Worm (Caenorhabditis elegans) whole organism, L1 larva: Measurements from ENCODE around the gene F42E8.1.

Source experiments
- C16A3.4 ChIP-seq: fragments of 150-350 bp; optimal IDR thresholded peaks from 2 replicates; lab custom pipeline; 2014; ENCODE audit warnings: missing biosample characterization, missing genetic modification characterization
- C34B4.2 ChIP-seq: sonication (generic microtip); optimal IDR thresholded peaks from 2 replicates; lab custom pipeline; 2017; ENCODE audit warnings: mild to moderate bottlenecking, missing genetic modification characterization, missing compliant biosample characterization
- aha-1 ChIP-seq: fragments of 150-350 bp; optimal IDR thresholded peaks from 2 replicates; lab custom pipeline; 2014; ENCODE audit warnings: missing biosample characterization, missing genetic modification characterization
- ama-1 ChIP-seq: fragments of 150-350 bp; optimal IDR thresholded peaks from 2 replicates; lab custom pipeline; 2014
- blmp-1 ChIP-seq: fragments of 150-350 bp; optimal IDR thresholded peaks from 2 replicates; lab custom pipeline; 2014; ENCODE audit warnings: missing biosample characterization, missing genetic modification characterization
- ceh-8 ChIP-seq: fragments of 200-800 bp; sonication (Bioruptor generic); optimal IDR thresholded peaks from 2 replicates; lab custom pipeline; 2018; ENCODE audit warnings: mild to moderate bottlenecking, missing genetic modification characterization, moderate library complexity, missing compliant biosample characterization
- ces-1 ChIP-seq: fragments of 150-350 bp; optimal IDR thresholded peaks from 2 replicates; lab custom pipeline; 2014; ENCODE audit warnings: missing biosample characterization, missing genetic modification reagents, missing genetic modification characterization
- efl-1 ChIP-seq, 4 experiments: fragments of 150-350 bp; optimal IDR thresholded peaks in 3 of 4; peaks in 1 of 4; 1 replicate in 1 of 4; 2 replicates in 3 of 4; lab custom pipeline; 2014; ENCODE audit warnings: missing biosample characterization in 2 of 4, missing genetic modification characterization in 2 of 4, missing genetic modification reagents in 2 of 4
- elt-2 ChIP-seq: sonication (generic microtip); optimal IDR thresholded peaks from 2 replicates; lab custom pipeline; 2016; ENCODE audit warnings: missing genetic modification characterization, mild to moderate bottlenecking, inconsistent platforms, missing compliant biosample characterization, missing genetic modification reagents
- ets-5 ChIP-seq: fragments of 200-800 bp; sonication (Bioruptor generic); IDR thresholded peaks from 2 replicates; pipeline ENCODE4 v1.3.6; 2022; ENCODE audit warnings: missing genetic modification characterization, missing compliant biosample characterization
- fkh-8 ChIP-seq: sonication (generic microtip); optimal IDR thresholded peaks from 2 replicates; lab custom pipeline; 2016; ENCODE audit warnings: mild to moderate bottlenecking, missing genetic modification characterization, missing compliant biosample characterization
- irx-1 ChIP-seq: sonication (generic microtip); optimal IDR thresholded peaks from 2 replicates; lab custom pipeline; 2016; ENCODE audit warnings: missing genetic modification characterization, missing compliant biosample characterization
- lin-13 ChIP-seq: fragments of 150-350 bp; optimal IDR thresholded peaks from 2 replicates; lab custom pipeline; 2014; ENCODE audit warnings: missing biosample characterization, missing genetic modification reagents, missing genetic modification characterization
- lin-14 ChIP-seq: fragments of 200-800 bp; sonication (Bioruptor generic); optimal IDR thresholded peaks from 2 replicates; lab custom pipeline; 2018; ENCODE audit warnings: mild to moderate bottlenecking, missing genetic modification characterization, moderate library complexity, missing compliant biosample characterization
- lir-3 ChIP-seq: sonication (generic microtip); optimal IDR thresholded peaks from 2 replicates; lab custom pipeline; 2016; ENCODE audit warnings: mild to moderate bottlenecking, missing genetic modification characterization, moderate library complexity, missing compliant biosample characterization; ENCODE audit not compliant: poor library complexity
- lsy-2 ChIP-seq, 2 experiments: fragments of 150-350 bp; optimal IDR thresholded peaks; 2 replicates each; lab custom pipeline; 2014; ENCODE audit warnings: missing biosample characterization in 2 of 2, missing genetic modification characterization in 2 of 2
- mep-1 ChIP-seq: fragments of 150-350 bp; optimal IDR thresholded peaks from 2 replicates; lab custom pipeline; 2014; ENCODE audit warnings: missing biosample characterization, missing genetic modification characterization
- nhr-19 ChIP-seq: fragments of 200-800 bp; sonication (Bioruptor generic); conservative IDR thresholded peaks from 2 replicates; pipeline ENCODE4 v1.3.6; 2022; ENCODE audit warnings: missing genetic modification characterization, missing compliant biosample characterization
- nhr-20 ChIP-seq: sonication (generic microtip); optimal IDR thresholded peaks from 2 replicates; lab custom pipeline; 2016; ENCODE audit warnings: mild to moderate bottlenecking, missing genetic modification characterization, missing compliant biosample characterization
- nhr-237 ChIP-seq: fragments of 150-350 bp; optimal IDR thresholded peaks from 2 replicates; lab custom pipeline; 2014; ENCODE audit warnings: missing biosample characterization, missing genetic modification characterization
- nhr-28 ChIP-seq: fragments of 150-350 bp; optimal IDR thresholded peaks from 2 replicates; lab custom pipeline; 2014; ENCODE audit warnings: missing biosample characterization, missing genetic modification characterization
- nhr-47 ChIP-seq: sonication (generic microtip); optimal IDR thresholded peaks from 2 replicates; lab custom pipeline; 2016; ENCODE audit warnings: mild to moderate bottlenecking, missing genetic modification characterization, moderate library complexity, missing compliant biosample characterization
- nhr-71 ChIP-seq: sonication (generic microtip); optimal IDR thresholded peaks from 2 replicates; lab custom pipeline; 2016; ENCODE audit warnings: mild to moderate bottlenecking, missing genetic modification characterization, moderate library complexity, missing compliant biosample characterization
- pag-3 ChIP-seq: sonication (generic microtip); optimal IDR thresholded peaks from 2 replicates; lab custom pipeline; 2017; ENCODE audit warnings: missing genetic modification characterization, mild to moderate bottlenecking, missing compliant biosample characterization, antibody characterized with exemption, borderline replicate concordance; ENCODE audit not compliant: insufficient read depth
- skn-1 ChIP-seq: fragments of 150-350 bp; optimal IDR thresholded peaks from 2 replicates; lab custom pipeline; 2014; ENCODE audit warnings: missing biosample characterization, missing genetic modification characterization
- sox-4 ChIP-seq: sonication (generic microtip); optimal IDR thresholded peaks from 2 replicates; lab custom pipeline; 2016; ENCODE audit warnings: missing genetic modification characterization, missing compliant biosample characterization
- sptf-1 ChIP-seq: fragments of 150-350 bp; optimal IDR thresholded peaks from 2 replicates; lab custom pipeline; 2014; ENCODE audit warnings: missing biosample characterization, missing genetic modification characterization
- sup-37 ChIP-seq: fragments of 200-800 bp; sonication (Bioruptor generic); optimal IDR thresholded peaks from 2 replicates; lab custom pipeline; 2018; ENCODE audit warnings: mild to moderate bottlenecking, missing genetic modification characterization, missing compliant biosample characterization
- tbx-2 ChIP-seq: sonication (generic microtip); optimal IDR thresholded peaks from 2 replicates; lab custom pipeline; 2016; ENCODE audit warnings: missing genetic modification characterization, missing compliant biosample characterization
- tlp-1 ChIP-seq: fragments of 150-350 bp; optimal IDR thresholded peaks from 2 replicates; lab custom pipeline; 2014; ENCODE audit warnings: missing biosample characterization, missing genetic modification characterization
- unc-30 ChIP-seq: sonication (generic microtip); optimal IDR thresholded peaks from 2 replicates; lab custom pipeline; 2017; ENCODE audit warnings: missing biosample characterization, missing genetic modification characterization
- unc-62 ChIP-seq: fragments of 150-350 bp; optimal IDR thresholded peaks from 2 replicates; lab custom pipeline; 2014; ENCODE audit warnings: missing biosample characterization, missing genetic modification reagents, missing genetic modification characterization
- unc-86 ChIP-seq: sonication (generic microtip); optimal IDR thresholded peaks from 2 replicates; lab custom pipeline; 2016; ENCODE audit warnings: missing genetic modification characterization, missing compliant biosample characterization
- unc-98 ChIP-seq: fragments of 200-800 bp; sonication (Bioruptor generic); IDR thresholded peaks from 2 replicates; pipeline ENCODE4 v1.3.6; 2022; ENCODE audit warnings: missing genetic modification characterization, missing compliant biosample characterization
- vab-15 ChIP-seq: sonication (generic microtip); optimal IDR thresholded peaks from 2 replicates; lab custom pipeline; 2017; ENCODE audit warnings: missing genotype, mild to moderate bottlenecking, missing genetic modification characterization, missing compliant biosample characterization
- ztf-4 ChIP-seq: fragments of 150-350 bp; optimal IDR thresholded peaks from 2 replicates; lab custom pipeline; 2014; ENCODE audit warnings: missing biosample characterization, missing genetic modification characterization

The F42E8.1 gene

ce11 chrV:13053635-13054034 is 8.3 kb upstream of the F42E8.1 start, which contains the start of gene srr-1:
Gene srr-1 (minus strand): TSS chrV:13053735.
- TF ChIP-seq sox-4 (tag; lab: Kevin White, UChicago) (no peak), ztf-4 (tag; lab: Kevin White, UChicago) (no peak), lsy-2 (tag; optimal IDR thresholded peaks at IDR 0.05; lab: Kevin White, UChicago) (no peak), elt-2 (tag; lab: Kevin White, UChicago) (no peak), blmp-1 (no peak), tbx-2 (tag; lab: Kevin White, UChicago) (no peak), ets-5 (GFP tag; lab: Robert Waterston, UW) (no peak), lin-14 (GFP tag; lab: Kevin White, UChicago) (no peak), lir-3 (tag; lab: Kevin White, UChicago) (no peak), mep-1 (tag; lab: Kevin White, UChicago) (no peak), C34B4.2 (tag; lab: Kevin White, UChicago) (no peak), nhr-20 (tag; lab: Kevin White, UChicago) (no peak), skn-1 (tag; lab: Kevin White, UChicago) (no peak), nhr-47 (tag; lab: Kevin White, UChicago) (no peak), fkh-8 (tag; lab: Kevin White, UChicago) (no peak), nhr-237 (tag; lab: Kevin White, UChicago) (no peak), aha-1 (no peak)

ce11 chrV:13063402-13063801 is 1.5 kb downstream of the F42E8.1 start:
- TF ChIP-seq mep-1 (tag; lab: Kevin White, UChicago) = no peak
- no peak for TF ChIP-seq lin-13
- TF ChIP-seq unc-30 (tag; lab: Kevin White, UChicago) = no peak
- TF ChIP-seq tbx-2 (tag; lab: Kevin White, UChicago) = no peak
- no peak for TF ChIP-seq fkh-8 (tag; lab: Kevin White, UChicago)
- TF ChIP-seq vab-15 (tag; lab: Kevin White, UChicago) = no peak

- no peak for TF ChIP-seq pag-3 (tag; lab: Kevin White, UChicago)
- no peak for TF ChIP-seq ces-1 (GFP tag; lab: Kevin White, UChicago)
- TF ChIP-seq C16A3.4 (tag; lab: Kevin White, UChicago) = no peak
- TF ChIP-seq elt-2 (tag; lab: Kevin White, UChicago) = no peak
- no peak for TF ChIP-seq efl-1 (optimal IDR thresholded peaks at IDR 0.05; lab: Kevin White, UChicago)
- TF ChIP-seq efl-1 (GFP tag; optimal IDR thresholded peaks at IDR 0.05 in 1 of 2; lab: Kevin White, UChicago) = no peak
- no peak for TF ChIP-seq ceh-8 (GFP tag; lab: Kevin White, UChicago)
- no peak for TF ChIP-seq unc-98 (GFP tag; lab: Robert Waterston, UW)
- TF ChIP-seq nhr-71 (tag; lab: Kevin White, UChicago) = no peak
- TF ChIP-seq ama-1 = no peak
- TF ChIP-seq unc-62 (GFP tag; lab: Kevin White, UChicago) = no peak
- no peak for TF ChIP-seq tlp-1 (tag; lab: Kevin White, UChicago)
- no peak for TF ChIP-seq nhr-237 (tag; lab: Kevin White, UChicago)
Observed at ce11 chrV:13064164-13064563, 2.2 kb downstream of the F42E8.1 start.

ce11 chrV:13070278-13070677 is 8.3 kb downstream of the F42E8.1 start:
- TF ChIP-seq nhr-19 (GFP tag; lab: Robert Waterston, UW) (no peak), nhr-71 (tag; lab: Kevin White, UChicago) (no peak), irx-1 (no peak), sptf-1 (tag; lab: Kevin White, UChicago) (no peak), nhr-47 (tag; lab: Kevin White, UChicago) (no peak), C34B4.2 (tag; lab: Kevin White, UChicago) (no peak), unc-86 (tag; lab: Kevin White, UChicago) (peak; percentile 47), nhr-28 (tag; lab: Kevin White, UChicago) (no peak), sup-37 (GFP tag; lab: Kevin White, UChicago) (no peak), lin-14 (GFP tag; lab: Kevin White, UChicago) (peak; percentile 23)
- TF ChIP-seq, all 84 proteins: peak for 2
